Fruit fly (Drosophila melanogaster) whole organism, prepupa: ENCODE results near the gene Cp7Fa.

Experiments
- CG11294 ChIP-seq: fragments of 200-800 bp; sonication (Bioruptor generic); IDR thresholded peaks from 2 replicates; pipeline ENCODE4 v1.3.6; 2022; ENCODE audit warnings: missing biosample characterization, missing genetic modification characterization
- CG11762 ChIP-seq: fragments of 200-800 bp; sonication (Bioruptor generic); optimal IDR thresholded peaks from 3 replicates; lab custom pipeline; 2016; ENCODE audit warnings: missing biosample characterization, missing genetic modification characterization; ENCODE audit not compliant: insufficient read depth
- CG31627 ChIP-seq: fragments of 200-800 bp; sonication (Bioruptor generic); optimal IDR thresholded peaks from 3 replicates; lab custom pipeline; 2016; ENCODE audit warnings: missing biosample characterization, missing genetic modification characterization
- CG6808 ChIP-seq: fragments of 200-800 bp; sonication (Bioruptor generic); optimal IDR thresholded peaks from 3 replicates; lab custom pipeline; 2017; ENCODE audit warnings: missing biosample characterization, missing genetic modification characterization, mild to moderate bottlenecking, moderate library complexity, missing genetic modification reagents
- CG6854 ChIP-seq: fragments of 200-800 bp; sonication (Bioruptor generic); optimal IDR thresholded peaks from 2 replicates; lab custom pipeline; 2017; ENCODE audit warnings: missing biosample characterization, mild to moderate bottlenecking, missing genetic modification characterization
- CG7368 ChIP-seq: fragments of 200-800 bp; sonication (Bioruptor generic); optimal IDR thresholded peaks from 3 replicates; lab custom pipeline; 2016; ENCODE audit warnings: missing biosample characterization, missing genetic modification characterization
- CG8632 ChIP-seq: fragments of 200-800 bp; sonication (Bioruptor generic); optimal IDR thresholded peaks from 3 replicates; lab custom pipeline; 2016; ENCODE audit warnings: missing biosample characterization, missing genetic modification characterization
- Hr4 ChIP-seq: fragments of 200-800 bp; sonication (Bioruptor generic); optimal IDR thresholded peaks from 3 replicates; lab custom pipeline; 2016; ENCODE audit warnings: missing biosample characterization, missing genetic modification characterization
- OdsH ChIP-seq: fragments of 200-800 bp; sonication (Bioruptor generic); optimal IDR thresholded peaks from 3 replicates; lab custom pipeline; 2016; ENCODE audit warnings: missing biosample characterization, missing genetic modification characterization
- Sox102F ChIP-seq: fragments of 200-800 bp; sonication (Bioruptor generic); optimal IDR thresholded peaks from 2 replicates; lab custom pipeline; 2016; ENCODE audit warnings: missing biosample characterization, mild to moderate bottlenecking, missing genetic modification characterization
- salr ChIP-seq, 2 experiments: fragments of 200-800 bp; sonication (Bioruptor generic); optimal IDR thresholded peaks; 3 replicates each; lab custom pipeline; 2016 to 2018; ENCODE audit warnings: missing biosample characterization in 2 of 2, missing genetic modification characterization in 2 of 2, mild to moderate bottlenecking in 1 of 2
- vri ChIP-seq: fragments of 200-800 bp; sonication (Bioruptor generic); optimal IDR thresholded peaks from 3 replicates; lab custom pipeline; 2016; ENCODE audit warnings: missing biosample characterization, mild to moderate bottlenecking, missing genetic modification characterization

DNA sequence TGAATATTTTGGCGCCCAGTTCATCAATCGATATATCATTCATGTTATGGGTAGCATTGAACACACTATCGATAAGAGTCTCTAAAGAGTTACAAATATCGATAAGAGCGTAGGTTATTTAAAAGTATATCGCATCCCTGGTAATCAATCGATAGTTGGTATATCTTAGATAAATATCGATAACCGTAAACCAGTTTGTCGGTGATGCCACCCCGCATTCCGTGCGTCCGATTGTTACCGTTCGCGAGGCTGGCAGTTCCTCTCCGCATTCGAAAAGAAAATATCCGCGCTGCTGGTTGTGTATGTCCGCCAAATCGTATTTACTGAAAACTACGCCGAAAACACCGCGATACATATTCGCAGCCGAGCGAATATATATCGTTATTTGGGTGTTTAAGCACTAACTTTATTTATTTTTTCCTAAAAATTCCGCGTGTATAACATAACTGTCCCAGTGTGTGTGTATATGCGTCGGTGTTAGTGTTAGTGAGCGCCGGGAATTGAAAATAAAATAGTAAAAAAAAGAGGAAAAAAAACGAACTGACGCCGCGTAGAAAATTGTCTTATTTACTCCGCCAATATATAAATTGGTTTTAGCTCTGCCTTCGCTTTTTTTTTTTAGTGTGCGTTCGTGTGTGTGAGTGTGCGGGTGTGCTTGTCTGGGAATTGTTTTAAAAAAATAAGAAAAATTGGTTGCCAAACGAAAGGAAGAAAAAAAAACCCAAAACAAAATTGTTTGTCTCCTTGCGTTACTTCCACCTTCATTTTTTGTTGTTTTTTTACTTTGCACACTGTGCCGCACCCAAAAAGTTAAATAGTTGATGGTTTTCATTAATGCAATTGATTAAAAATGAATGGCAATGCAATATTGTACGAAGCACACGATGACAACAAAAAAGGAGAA lies 46.7 kb downstream of the Cp7Fa start, which contains the start of gene Nrg:
- TF ChIP-seq CG11294 (GFP tag; lab: Robert Waterston, UW), result no peak
- no peak for TF ChIP-seq Hr4 (GFP tag; lab: Kevin White, UChicago)
- TF ChIP-seq CG8632 (GFP tag; lab: Kevin White, UChicago), result no peak
- TF ChIP-seq salr (GFP tag; optimal IDR thresholded peaks at IDR 0.05; lab: Kevin White, UChicago), result no peak
- TF ChIP-seq CG7368 (GFP tag; lab: Kevin White, UChicago), result peak; percentile 16
- no peak for TF ChIP-seq CG31627 (GFP tag; lab: Kevin White, UChicago)
- no peak for TF ChIP-seq CG11762
- TF ChIP-seq CG6808 (GFP tag; lab: Kevin White, UChicago), result peak; percentile 100
- TF ChIP-seq OdsH (GFP tag; lab: Kevin White, UChicago), result peak; percentile 10
- TF ChIP-seq vri (GFP tag; lab: Kevin White, UChicago), result peak; percentile 13
- no peak for TF ChIP-seq Sox102F (GFP tag; lab: Kevin White, UChicago)
- TF ChIP-seq CG6854 (GFP tag; lab: Kevin White, UChicago), result peak; percentile 22
